Worm (Caenorhabditis elegans) whole organism, L4/young adult: ENCODE results near the gene F41E6.15.
"Not testable (repeated sequence)": the region's sequence is repeated elsewhere in the genome, so short reads cannot be mapped to it uniquely, and the experiment has no call there.

ENCODE experiments used
- W03F9.2 ChIP-seq: fragments of 150-350 bp; optimal IDR thresholded peaks from 2 replicates; lab custom pipeline; 2014; ENCODE audit warnings: missing biosample characterization, missing genetic modification characterization
- dao-5 ChIP-seq: sonication (generic microtip); optimal IDR thresholded peaks from 2 replicates; lab custom pipeline; 2016; ENCODE audit warnings: missing genotype, missing genetic modification characterization, moderate library complexity, missing compliant biosample characterization
- him-1 ChIP-seq: sonication (generic microtip); optimal IDR thresholded peaks from 2 replicates; lab custom pipeline; 2016; ENCODE audit warnings: missing genotype, missing genetic modification reagents, missing genetic modification characterization, missing compliant biosample characterization

DNA sequence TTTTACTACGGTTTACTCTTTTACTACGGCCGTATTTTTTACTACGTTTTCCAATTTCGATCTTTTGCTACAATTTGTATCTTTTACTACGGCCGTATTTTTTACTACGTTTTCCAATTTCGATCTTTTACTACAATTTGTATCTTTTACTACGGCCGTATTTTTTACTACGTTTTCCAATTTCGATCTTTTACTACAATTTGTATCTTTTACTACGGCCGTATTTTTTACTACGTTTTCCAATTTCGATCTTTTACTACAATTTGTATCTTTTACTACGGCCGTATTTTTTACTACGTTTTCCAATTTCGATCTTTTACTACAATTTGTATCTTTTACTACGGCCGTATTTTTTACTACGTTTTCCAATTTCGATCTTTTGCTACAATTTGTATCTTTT lies 27.8 kb downstream of the F41E6.15 start, which contains the start of gene F25G6.1:
- not testable (repeated sequence) for TF ChIP-seq W03F9.2, him-1, dao-5 (tag; lab: Kevin White, UChicago)
